Worm (Caenorhabditis elegans): ENCODE results near the gene ZK1240.5.
A peak's percentile ranks its signal among the peaks of the same experiment; 100 is the strongest.

ZK1240.5 gene

ce11 chrII:2317883-2318357 lies at the start of gene ZK1240.5, which contains the start of gene ZK1240.9:
TSS of gene ZK1240.5 (minus strand) at chrII:2317933.
TSS of gene ZK1240.9 (plus strand) at chrII:2318189.
- TF ChIP-seq elt-2 (tag; optimal IDR thresholded peaks at IDR 0.05) (peak; percentile 74), pqm-1 (tag; optimal IDR thresholded peaks at IDR 0.05) (no peak)

DNA sequence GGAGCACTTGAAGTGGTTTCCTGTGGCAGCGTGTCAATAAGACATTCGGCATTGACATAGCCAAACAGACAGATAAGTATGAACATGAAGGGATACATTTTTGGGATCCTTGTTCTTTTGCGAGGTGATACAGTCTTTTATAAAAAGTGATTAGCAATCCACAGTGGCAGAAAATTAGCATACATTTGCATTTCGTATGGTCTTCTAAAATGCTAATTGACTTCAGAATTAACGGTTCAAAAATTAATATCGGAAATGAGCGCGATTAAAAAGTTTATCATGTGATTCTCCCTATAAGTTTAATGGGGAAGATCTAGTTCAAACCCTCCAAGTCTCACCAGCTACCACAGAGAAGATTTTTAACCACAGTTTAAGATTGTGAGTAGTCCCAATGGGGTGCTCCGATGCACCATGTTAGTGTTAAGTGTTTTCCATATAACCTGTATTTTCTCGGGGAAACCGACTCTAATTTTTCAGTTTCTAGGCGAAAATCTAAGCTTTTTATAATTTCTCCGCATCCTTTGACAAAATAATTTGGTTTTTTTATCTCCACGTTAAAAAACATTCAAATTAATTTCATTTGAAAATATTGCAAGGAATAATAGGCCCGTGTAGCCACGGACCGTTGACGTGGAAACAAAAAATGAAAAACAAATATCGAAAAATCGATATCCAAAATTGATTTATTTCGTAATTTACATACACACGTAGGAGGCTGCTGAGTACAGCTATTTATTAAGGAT lies 49.1 kb upstream of the ZK1240.5 start, which contains the start of the genes F43C11.12 and F16G10.5:
F43C11.12 (minus strand) TSS at position 101 of the 743 bp plus-strand sequence.
F16G10.5 (plus strand) TSS at position 693 of the 743 bp plus-strand sequence.
- TF ChIP-seq pha-4 (tag; optimal IDR thresholded peaks at IDR 0.05) (no peak), lsy-12 (tag; optimal IDR thresholded peaks at IDR 0.05) (no peak), ZK546.5 (tag; optimal IDR thresholded peaks at IDR 0.05) (no peak), nhr-237 (tag; optimal IDR thresholded peaks at IDR 0.05) (no peak), nhr-25 (tag; optimal IDR thresholded peaks at IDR 0.05) (no peak), ceh-16 (tag; optimal IDR thresholded peaks at IDR 0.05) (no peak), eor-1 (tag; optimal IDR thresholded peaks at IDR 0.05) (no peak), zag-1 (tag; optimal IDR thresholded peaks at IDR 0.05) (no peak), nhr-76 (tag; optimal IDR thresholded peaks at IDR 0.05) (no peak), mml-1 (tag; optimal IDR thresholded peaks at IDR 0.05) (no peak)

- TF ChIP-seq sea-2 (GFP tag; optimal IDR thresholded peaks at IDR 0.05) (no peak), ceh-82 (tag; optimal IDR thresholded peaks at IDR 0.05) (no peak), lin-39 (tag; optimal IDR thresholded peaks at IDR 0.05) (no peak), ztf-4 (tag; optimal IDR thresholded peaks at IDR 0.05) (no peak), zag-1 (tag; optimal IDR thresholded peaks at IDR 0.05) (no peak), nhr-28 (tag; optimal IDR thresholded peaks at IDR 0.05) (no peak), lin-15B (tag; optimal IDR thresholded peaks at IDR 0.05) (no peak), ceh-28 (tag; optimal IDR thresholded peaks at IDR 0.05) (no peak), jun-1 (tag; optimal IDR thresholded peaks at IDR 0.05) (no peak), snpc-4 (tag; optimal IDR thresholded peaks at IDR 0.05) (no peak), nhr-237 (tag; optimal IDR thresholded peaks at IDR 0.05) (no peak), egl-27 (tag; optimal IDR thresholded peaks at IDR 0.05) (no peak), nhr-23 (tag; optimal IDR thresholded peaks at IDR 0.05) (no peak), unc-39 (tag; optimal IDR thresholded peaks at IDR 0.05) (no peak), elt-1 (tag; optimal IDR thresholded peaks at IDR 0.05) (no peak), pha-4 (tag; optimal IDR thresholded peaks at IDR 0.05) (no peak), mml-1 (tag; optimal IDR thresholded peaks at IDR 0.05) (no peak)
Observed at ce11 chrII:2363673-2364072, 45.9 kb upstream of the ZK1240.5 start, which contains the start of gene F43C11.11. TSS of gene F43C11.11 (minus strand) at chrII:2363773.

ce11 chrII:2359965-2360364 lies 42.2 kb upstream of the ZK1240.5 start, which contains the start of gene F43C11.16:
TSS of gene F43C11.16 (minus strand) at chrII:2360065.
- TF ChIP-seq egl-5 (tag; optimal IDR thresholded peaks at IDR 0.05) = no peak

DNA sequence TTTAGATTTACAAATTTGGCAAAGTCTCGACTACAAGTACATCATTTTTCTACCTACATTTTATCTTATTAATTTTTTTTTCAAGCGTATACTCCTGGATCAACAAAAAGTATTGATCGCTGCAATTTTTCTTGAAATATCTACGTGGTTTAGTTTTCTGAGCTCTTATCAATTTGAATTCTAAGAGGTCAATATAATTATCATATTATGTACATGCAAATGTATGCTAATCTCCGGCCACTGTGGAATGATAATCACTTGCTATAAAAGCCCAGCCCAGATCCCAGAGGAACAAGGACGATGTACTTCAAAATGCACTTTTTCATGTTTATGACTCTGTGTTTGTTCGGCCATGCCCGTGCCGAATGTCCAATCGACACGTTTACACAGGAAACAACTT lies 39.1 kb upstream of the ZK1240.5 start, which contains the start of gene F43C11.1:
F43C11.1 (plus strand) TSS at position 301 of the 400 bp plus-strand sequence.
- TF ChIP-seq ztf-4 (tag; optimal IDR thresholded peaks at IDR 0.05) (no peak), lin-15B (tag; optimal IDR thresholded peaks at IDR 0.05) (no peak), pha-4 (tag; optimal IDR thresholded peaks at IDR 0.05) (no peak), ztf-11 (tag; optimal IDR thresholded peaks at IDR 0.05) (no peak), elt-2 (tag; optimal IDR thresholded peaks at IDR 0.05) (no peak), ZK546.5 (tag; optimal IDR thresholded peaks at IDR 0.05) (no peak), aly-2 (tag; optimal IDR thresholded peaks at IDR 0.05) (no peak), hmg-11 (tag; optimal IDR thresholded peaks at IDR 0.05) (no peak), elt-3 (tag; optimal IDR thresholded peaks at IDR 0.05) (no peak), ceh-82 (tag; optimal IDR thresholded peaks at IDR 0.05) (no peak), unc-62 (GFP tag; optimal IDR thresholded peaks at IDR 0.05) (no peak), nhr-237 (tag; optimal IDR thresholded peaks at IDR 0.05) (no peak), nhr-11 (tag; optimal IDR thresholded peaks at IDR 0.05) (no peak), nhr-77 (tag; optimal IDR thresholded peaks at IDR 0.05) (no peak), fos-1 (tag; optimal IDR thresholded peaks at IDR 0.05) (no peak), ceh-9 (tag; optimal IDR thresholded peaks at IDR 0.05) (no peak), fkh-10 (GFP tag; optimal IDR thresholded peaks at IDR 0.05) (no peak)

Measured in whole organism, L3 larva.